Worm (Caenorhabditis elegans) whole organism, L4 larva: ENCODE measurements around the gene sptl-2.
A peak's percentile ranks its signal among the peaks of the same experiment; 100 is the strongest.

ENCODE experiments used
- F10B5.3 ChIP-seq: sonication (generic microtip); optimal IDR thresholded peaks from 2 replicates; lab custom pipeline; 2016; ENCODE audit warnings: mild to moderate bottlenecking, missing genetic modification characterization, missing compliant biosample characterization
- ZK546.5 ChIP-seq, 2 experiments: sonication (generic microtip); optimal IDR thresholded peaks; 2 replicates each; lab custom pipeline; 2017; ENCODE audit warnings: missing biosample characterization in 2 of 2, missing genetic modification characterization in 2 of 2
- aly-2 ChIP-seq: sonication (generic microtip); optimal IDR thresholded peaks from 2 replicates; lab custom pipeline; 2018; ENCODE audit warnings: missing biosample characterization, missing genetic modification characterization
- ama-1 ChIP-seq: fragments of 150-350 bp; optimal IDR thresholded peaks from 2 replicates; lab custom pipeline; 2014; ENCODE audit warnings: inconsistent platforms, mixed read lengths
- ceh-82 ChIP-seq: sonication (generic microtip); optimal IDR thresholded peaks from 2 replicates; lab custom pipeline; 2017; ENCODE audit warnings: missing biosample characterization, missing genetic modification characterization
- lin-13 ChIP-seq: fragments of 150-350 bp; optimal IDR thresholded peaks from 2 replicates; lab custom pipeline; 2014; ENCODE audit warnings: missing biosample characterization, missing genetic modification reagents, missing genetic modification characterization
- lin-38 ChIP-seq: fragments of 200-800 bp; sonication (Bioruptor generic); IDR thresholded peaks from 2 replicates; pipeline ENCODE4 v1.3.6; 2022; ENCODE audit warnings: missing genetic modification reagents, missing genetic modification characterization, missing compliant biosample characterization
- nhr-11 ChIP-seq: fragments of 150-350 bp; optimal IDR thresholded peaks from 2 replicates; lab custom pipeline; 2014; ENCODE audit warnings: missing biosample characterization, missing genetic modification characterization
- pha-4 ChIP-seq, 2 experiments: fragments of 150-350 bp in 1 of 2; fragments of 200-800 bp in 1 of 2; sonication (Bioruptor generic) in 1 of 2; IDR thresholded peaks in 1 of 2; optimal IDR thresholded peaks in 1 of 2; 2 replicates each; pipeline versions ENCODE4 v1.3.6 to Lab custom; 2014 to 2022; ENCODE audit warnings: missing genetic modification characterization in 2 of 2, missing genetic modification reagents in 2 of 2, missing biosample characterization in 1 of 2, missing compliant biosample characterization in 1 of 2
- pqm-1 ChIP-seq: sonication (generic microtip); optimal IDR thresholded peaks from 2 replicates; lab custom pipeline; 2017; ENCODE audit warnings: missing biosample characterization, missing genetic modification characterization
- skn-1 ChIP-seq: fragments of 150-350 bp; optimal IDR thresholded peaks from 2 replicates; lab custom pipeline; 2014; ENCODE audit warnings: missing biosample characterization, missing genetic modification characterization
- snpc-4 ChIP-seq: fragments of 150-350 bp; optimal IDR thresholded peaks from 2 replicates; lab custom pipeline; 2014; ENCODE audit warnings: missing biosample characterization, missing genetic modification characterization
- zfp-2 ChIP-seq: sonication (generic microtip); optimal IDR thresholded peaks from 2 replicates; lab custom pipeline; 2016; ENCODE audit warnings: mild to moderate bottlenecking, missing genetic modification characterization, missing compliant biosample characterization

- TF ChIP-seq lin-13 (GFP tag; lab: Kevin White, UChicago) (no peak), skn-1 (tag; lab: Kevin White, UChicago) (no peak), aly-2 (tag; lab: Kevin White, UChicago) (no peak), lin-38 (GFP tag; lab: Robert Waterston, UW) (peak; percentile 31; the same call in 1 of the 2 replicates), ama-1 (lab: Kevin White, UChicago) (no peak), ceh-82 (no peak), pqm-1 (tag; lab: Kevin White, UChicago) (no peak), zfp-2 (tag; lab: Kevin White, UChicago) (no peak), ZK546.5 (tag; optimal IDR thresholded peaks at IDR 0.05; lab: Kevin White, UChicago) (no peak), snpc-4 (tag; lab: Kevin White, UChicago) (no peak), nhr-11 (tag; lab: Kevin White, UChicago) (no peak), pha-4 (GFP tag; IDR thresholded peaks at IDR 0.05; lab: Robert Waterston, UW) (no peak), pha-4 (tag; optimal IDR thresholded peaks at IDR 0.05; lab: Kevin White, UChicago) (no peak), F10B5.3 (tag; lab: Kevin White, UChicago) (no peak)
Measured at ce11 chrV:8024752-8025151, 7.7 kb downstream of the sptl-2 start, which contains the start of gene F43H9.3.
